Fruit fly (Drosophila melanogaster): ENCODE measurements around the gene Vha13.
A peak's percentile ranks its signal among the peaks of the same experiment; 100 is the strongest.

Vha13 gene

dm6 chr3R:19642092-19642892, 1.9 kb downstream of the Vha13 start, which contains the start of gene subdued (continued):
- no peak for TF ChIP-seq CG8478 (optimal IDR thresholded peaks at IDR 0.05)
- TF ChIP-seq Fer1 (GFP tag; optimal IDR thresholded peaks at IDR 0.05): no peak
- no peak for TF ChIP-seq esg (GFP tag; conservative IDR thresholded peaks at IDR 0.05)
- no peak for TF ChIP-seq danr (GFP tag; IDR thresholded peaks at IDR 0.05)
- no peak for TF ChIP-seq br (optimal IDR thresholded peaks at IDR 0.05)
- TF ChIP-seq cg (GFP tag; optimal IDR thresholded peaks at IDR 0.05): peak; percentile 55
- TF ChIP-seq HLHmδ (GFP tag; optimal IDR thresholded peaks at IDR 0.05): no peak
- TF ChIP-seq Taf1 (GFP tag; IDR thresholded peaks at IDR 0.05): no peak
- TF ChIP-seq CG13123 (GFP tag; optimal IDR thresholded peaks at IDR 0.05): no peak

DNA sequence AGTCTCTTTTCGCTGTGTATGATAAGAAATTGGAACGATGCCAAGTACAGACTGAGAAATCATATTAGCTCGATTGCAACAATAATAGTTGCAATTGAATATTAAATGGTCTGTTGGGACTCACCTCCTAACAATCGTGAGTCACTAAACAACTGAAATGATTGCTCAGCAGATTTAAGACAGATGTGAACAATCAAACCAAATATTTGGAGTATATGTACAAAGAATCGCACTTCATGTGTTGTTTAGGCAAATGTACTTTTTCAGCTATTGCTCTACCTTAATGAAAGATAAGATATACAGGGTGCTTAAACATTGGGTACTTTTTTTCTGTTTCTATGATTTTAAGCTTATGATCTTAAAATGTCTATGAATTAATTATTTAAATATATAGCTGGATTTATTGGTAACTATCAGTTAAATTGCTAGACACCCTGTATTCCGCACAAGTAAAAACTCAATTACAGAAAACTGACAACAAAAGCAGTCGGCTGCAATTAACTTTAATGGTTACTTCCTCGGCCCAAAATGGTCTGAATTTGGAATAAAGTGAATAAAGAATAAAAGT, 2.6 kb downstream of the Vha13 start:
- TF ChIP-seq tll (GFP tag; optimal IDR thresholded peaks at IDR 0.05): no peak
- TF ChIP-seq Hey (tag; optimal IDR thresholded peaks at IDR 0.05): no peak
- no peak for TF ChIP-seq Optix (GFP tag; IDR thresholded peaks at IDR 0.05)
- peak; percentile 69; the same call in 2 of the 3 replicates for TF ChIP-seq CG6175 (GFP tag; IDR thresholded peaks at IDR 0.05)
- peak; percentile 80 for TF ChIP-seq CG9817 (tag; optimal IDR thresholded peaks at IDR 0.05)
- no peak for TF ChIP-seq hth (optimal IDR thresholded peaks at IDR 0.05)
- peak; percentile 56 for TF ChIP-seq Camta (GFP tag; optimal IDR thresholded peaks at IDR 0.05)
- TF ChIP-seq toy (GFP tag; IDR thresholded peaks at IDR 0.05): peak; percentile 85
- peak; percentile 46; the same call in 1 of the 3 replicates for TF ChIP-seq CG11093 (GFP tag; IDR thresholded peaks at IDR 0.05)
- TF ChIP-seq CG30431 (GFP tag; optimal IDR thresholded peaks at IDR 0.05): no peak
- TF ChIP-seq CG7786 (GFP tag; optimal IDR thresholded peaks at IDR 0.05): peak; percentile 11
- TF ChIP-seq Fer3 (tag; optimal IDR thresholded peaks at IDR 0.05): peak; percentile 95
- TF ChIP-seq Opbp (GFP tag; IDR thresholded peaks at IDR 0.05; ENCODE audit: partially characterized antibody): no peak
- peak; percentile 89 for TF ChIP-seq CG18599 (GFP tag; optimal IDR thresholded peaks at IDR 0.05)
- TF ChIP-seq CG10147 (GFP tag; optimal IDR thresholded peaks at IDR 0.05): peak; percentile 83
- no peak for TF ChIP-seq CG7963 (GFP tag; IDR thresholded peaks at IDR 0.05; ENCODE audit: partially characterized antibody)
- peak; percentile 80 for TF ChIP-seq esg (GFP tag; conservative IDR thresholded peaks at IDR 0.05)
- TF ChIP-seq ac (GFP tag; optimal IDR thresholded peaks at IDR 0.05): peak; percentile 18
- TF ChIP-seq Adf1 (GFP tag; IDR thresholded peaks at IDR 0.05): 0 out of 2 replicates have a peak, but pooled peaks have one; percentile 11
- TF ChIP-seq CG31388 (GFP tag; optimal IDR thresholded peaks at IDR 0.05): peak; percentile 69
- TF ChIP-seq CG3281 (GFP tag; optimal IDR thresholded peaks at IDR 0.05): peak; percentile 91
- peak; percentile 89 for TF ChIP-seq Fer2 (tag; optimal IDR thresholded peaks at IDR 0.05)
- peak; percentile 70 for TF ChIP-seq kay (GFP tag; optimal IDR thresholded peaks at IDR 0.05)
- peak; percentile 93 for TF ChIP-seq Sox102F (GFP tag; optimal IDR thresholded peaks at IDR 0.05)
- peak; percentile 65; the same call in 1 of the 2 replicates for TF ChIP-seq E2f2 (GFP tag; IDR thresholded peaks at IDR 0.05)
- peak; percentile 85 for TF ChIP-seq wdn (GFP tag; IDR thresholded peaks at IDR 0.05)
- TF ChIP-seq fd64A (GFP tag; optimal IDR thresholded peaks at IDR 0.05): peak; percentile 50
- TF ChIP-seq CG18262 (tag; optimal IDR thresholded peaks at IDR 0.05): peak; percentile 87
- peak; percentile 95 for TF ChIP-seq CG10366 (GFP tag; IDR thresholded peaks at IDR 0.05)
- peak; percentile 62 for TF ChIP-seq D19B (GFP tag; optimal IDR thresholded peaks at IDR 0.05)
- TF ChIP-seq Myb (GFP tag; optimal IDR thresholded peaks at IDR 0.05): peak; percentile 34
- TF ChIP-seq CG8359 (GFP tag; optimal IDR thresholded peaks at IDR 0.05; ENCODE audit: borderline replicate concordance): peak; percentile 50
- TF ChIP-seq CG3847 (GFP tag; IDR thresholded peaks at IDR 0.05): peak; percentile 73
- TF ChIP-seq CG15601 (tag; optimal IDR thresholded peaks at IDR 0.05): peak; percentile 86
- peak; percentile 30 for TF ChIP-seq CG15073 (GFP tag; optimal IDR thresholded peaks at IDR 0.05)
- no peak for TF ChIP-seq CG4282 (GFP tag; optimal IDR thresholded peaks at IDR 0.05)
- peak; percentile 68 for TF ChIP-seq CG9437 (GFP tag; optimal IDR thresholded peaks at IDR 0.05)
- no peak for TF ChIP-seq prd (optimal IDR thresholded peaks at IDR 0.05)
- TF ChIP-seq prd (GFP tag; IDR thresholded peaks at IDR 0.05): peak; percentile 85
- TF ChIP-seq CG6272 (GFP tag; IDR thresholded peaks at IDR 0.05): no peak
